Worm (Caenorhabditis elegans) whole organism, early embryonic: Measurements from ENCODE around the gene C36B7.6.

Experiments
- B0310.2 ChIP-seq: sonication (generic microtip); optimal IDR thresholded peaks from 2 replicates; lab custom pipeline; 2016; ENCODE audit warnings: mild to moderate bottlenecking, missing genetic modification characterization, missing compliant biosample characterization
- F13C5.2 ChIP-seq: sonication (generic microtip); optimal IDR thresholded peaks from 2 replicates; lab custom pipeline; 2017; ENCODE audit warnings: mild to moderate bottlenecking, missing genetic modification characterization, inconsistent platforms, missing compliant biosample characterization
- aly-1 ChIP-seq: sonication (generic microtip); optimal IDR thresholded peaks from 2 replicates; lab custom pipeline; 2016; ENCODE audit warnings: missing genetic modification characterization, missing compliant biosample characterization
- ama-1 ChIP-seq: fragments of 150-350 bp; optimal IDR thresholded peaks from 2 replicates; lab custom pipeline; 2014
- ceh-13 ChIP-seq: fragments of 200-800 bp; sonication (Bioruptor generic); optimal IDR thresholded peaks from 2 replicates; lab custom pipeline; 2018; ENCODE audit warnings: mild to moderate bottlenecking, missing genetic modification characterization, missing compliant biosample characterization
- ceh-36 ChIP-seq: sonication (generic microtip); optimal IDR thresholded peaks from 2 replicates; lab custom pipeline; 2016; ENCODE audit warnings: missing genetic modification characterization, inconsistent platforms, missing compliant biosample characterization
- ets-7 ChIP-seq: sonication (generic microtip); optimal IDR thresholded peaks from 2 replicates; lab custom pipeline; 2016; ENCODE audit warnings: missing genotype, missing genetic modification characterization, missing compliant biosample characterization
- flt-1 ChIP-seq: fragments of 200-800 bp; sonication (Bioruptor generic); IDR thresholded peaks from 2 replicates; pipeline ENCODE4 v1.3.6; 2022; ENCODE audit warnings: missing genetic modification characterization, missing compliant biosample characterization
- hmbx-1 ChIP-seq: sonication (generic microtip); optimal IDR thresholded peaks from 2 replicates; lab custom pipeline; 2016; ENCODE audit warnings: mild to moderate bottlenecking, missing genetic modification characterization, missing compliant biosample characterization
- hmg-4 ChIP-seq: fragments of 200-800 bp; sonication (Bioruptor generic); optimal IDR thresholded peaks from 2 replicates; lab custom pipeline; 2018; ENCODE audit warnings: mild to moderate bottlenecking, missing genetic modification characterization, missing compliant biosample characterization
- hnd-1 ChIP-seq: sonication (generic microtip); optimal IDR thresholded peaks from 2 replicates; lab custom pipeline; 2016; ENCODE audit warnings: missing genetic modification characterization, missing compliant biosample characterization
- pes-1 ChIP-seq: fragments of 200-800 bp; sonication (Bioruptor generic); IDR thresholded peaks from 2 replicates; pipeline ENCODE4 v1.3.6; 2022; ENCODE audit warnings: missing genetic modification reagents, missing genetic modification characterization, missing compliant biosample characterization
- scrt-1 ChIP-seq: fragments of 200-800 bp; sonication (Bioruptor generic); IDR thresholded peaks from 2 replicates; pipeline ENCODE4 v1.3.6; 2022; ENCODE audit warnings: missing genetic modification characterization, missing compliant biosample characterization
- sea-1 ChIP-seq: fragments of 200-800 bp; sonication (Bioruptor generic); conservative IDR thresholded peaks from 2 replicates; pipeline ENCODE4 v1.3.6; 2022; ENCODE audit warnings: missing genetic modification characterization, missing compliant biosample characterization
- tbx-11 ChIP-seq: fragments of 200-800 bp; sonication (Bioruptor generic); IDR thresholded peaks from 2 replicates; pipeline ENCODE4 v1.3.6; 2022; ENCODE audit warnings: missing genetic modification characterization, missing compliant biosample characterization
- tbx-37 ChIP-seq: fragments of 200-800 bp; sonication (Bioruptor generic); conservative IDR thresholded peaks from 2 replicates; pipeline ENCODE4 v1.3.6; 2022; ENCODE audit warnings: missing genetic modification reagents, missing genetic modification characterization, missing compliant biosample characterization
- tra-4 ChIP-seq: sonication (generic microtip); optimal IDR thresholded peaks from 2 replicates; lab custom pipeline; 2017; ENCODE audit warnings: missing genetic modification characterization, missing compliant biosample characterization

Gene C36B7.6

ce11 chrX:7126348-7126747 lies 26.2 kb upstream of the C36B7.6 start, which contains the start of gene ist-1:
Gene ist-1, plus strand, starts transcription at chrX:7126648.
- TF ChIP-seq F13C5.2 (tag; lab: Kevin White, UChicago): no peak

ce11 chrX:7125178-7125577 lies 25.0 kb upstream of the C36B7.6 start:
- TF ChIP-seq ceh-13 (GFP tag; lab: Kevin White, UChicago): no peak
- TF ChIP-seq pes-1 (GFP tag; lab: Robert Waterston, UW): no peak
- no peak for TF ChIP-seq B0310.2 (tag; lab: Kevin White, UChicago)
- TF ChIP-seq aly-1: no peak
- no peak for TF ChIP-seq flt-1 (GFP tag; lab: Robert Waterston, UW)
- no peak for TF ChIP-seq sea-1
- TF ChIP-seq F13C5.2 (tag; lab: Kevin White, UChicago): no peak
- TF ChIP-seq tbx-11 (GFP tag; lab: Robert Waterston, UW): no peak
- no peak for TF ChIP-seq tra-4 (tag; lab: Kevin White, UChicago)
- TF ChIP-seq ama-1 (lab: Kevin White, UChicago): no peak
- no peak for TF ChIP-seq tbx-37

DNA sequence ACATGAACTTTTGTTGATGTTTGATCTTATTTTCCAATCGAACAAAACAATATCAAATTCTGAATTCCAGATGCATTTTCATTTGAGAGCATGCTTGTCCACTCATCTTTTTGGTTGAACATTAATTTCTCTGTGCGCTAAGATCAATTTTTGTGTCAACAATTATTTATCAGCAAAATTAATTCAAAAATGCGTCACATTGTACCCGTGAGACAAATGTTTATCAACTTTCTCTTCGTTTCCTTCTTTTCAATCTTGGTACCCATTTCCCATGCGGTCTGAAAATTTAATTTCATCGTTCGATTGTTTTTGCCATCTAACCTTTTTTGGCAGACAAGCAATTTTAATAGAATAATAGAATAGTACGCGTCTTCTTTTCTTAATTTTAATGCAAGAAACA lies 23.9 kb upstream of the C36B7.6 start:
- no peak for TF ChIP-seq pes-1 (GFP tag; lab: Robert Waterston, UW)

DNA sequence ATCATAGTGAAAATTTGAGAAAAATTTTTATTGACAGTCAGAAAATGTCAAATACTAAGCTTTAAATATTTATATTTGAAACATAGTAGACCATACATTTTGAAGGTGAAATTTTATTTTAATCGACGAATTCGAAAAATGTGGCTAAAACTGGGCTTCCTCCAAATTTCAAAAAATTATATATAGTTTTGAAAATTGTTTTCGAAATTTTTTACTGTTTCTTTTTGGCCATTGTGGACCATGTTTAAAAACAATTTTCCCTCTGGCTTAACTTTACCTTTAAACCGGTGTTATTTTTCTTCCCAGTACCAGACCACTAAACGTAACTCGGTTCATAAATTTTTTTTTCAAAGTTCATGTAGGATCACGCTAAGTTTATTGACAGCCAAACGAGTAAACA lies 22.5 kb upstream of the C36B7.6 start:
- TF ChIP-seq sea-1 (no peak), tbx-11 (GFP tag; lab: Robert Waterston, UW) (no peak), hmbx-1 (tag; lab: Kevin White, UChicago) (no peak), scrt-1 (GFP tag; lab: Robert Waterston, UW) (no peak), hmg-4 (GFP tag; lab: Kevin White, UChicago) (no peak), B0310.2 (tag; lab: Kevin White, UChicago) (no peak), ceh-13 (GFP tag; lab: Kevin White, UChicago) (no peak), tbx-37 (no peak), ets-7 (tag; lab: Kevin White, UChicago) (no peak)

DNA sequence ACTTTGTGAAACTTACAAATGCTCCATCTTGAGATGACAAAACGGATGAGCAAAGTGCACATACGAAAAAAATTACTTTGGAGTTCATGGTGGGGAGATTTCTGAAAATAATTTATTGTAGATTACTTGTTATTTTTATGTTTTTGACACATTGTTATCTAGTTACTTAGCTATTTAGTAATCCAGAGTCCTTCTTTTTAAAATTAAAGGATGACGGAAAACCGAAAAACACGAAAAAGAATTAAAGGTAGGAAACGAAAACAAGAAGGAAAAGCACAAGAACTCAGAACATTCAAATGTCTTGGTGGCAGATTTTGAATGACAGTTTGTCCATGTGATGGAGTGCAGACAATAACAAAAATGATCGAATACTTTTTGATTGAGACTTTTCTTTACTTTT lies 16.8 kb upstream of the C36B7.6 start, which contains the start of gene hen-1:
hen-1 (minus strand) TSS at position 101 of the 400 bp plus-strand sequence.
- no peak for TF ChIP-seq pes-1 (GFP tag; lab: Robert Waterston, UW)
- TF ChIP-seq ceh-13 (GFP tag; lab: Kevin White, UChicago): no peak
- TF ChIP-seq hnd-1 (tag; lab: Kevin White, UChicago): no peak
- no peak for TF ChIP-seq ama-1 (lab: Kevin White, UChicago)
- TF ChIP-seq tbx-11 (GFP tag; lab: Robert Waterston, UW): no peak
- no peak for TF ChIP-seq hmg-4 (GFP tag; lab: Kevin White, UChicago)

DNA sequence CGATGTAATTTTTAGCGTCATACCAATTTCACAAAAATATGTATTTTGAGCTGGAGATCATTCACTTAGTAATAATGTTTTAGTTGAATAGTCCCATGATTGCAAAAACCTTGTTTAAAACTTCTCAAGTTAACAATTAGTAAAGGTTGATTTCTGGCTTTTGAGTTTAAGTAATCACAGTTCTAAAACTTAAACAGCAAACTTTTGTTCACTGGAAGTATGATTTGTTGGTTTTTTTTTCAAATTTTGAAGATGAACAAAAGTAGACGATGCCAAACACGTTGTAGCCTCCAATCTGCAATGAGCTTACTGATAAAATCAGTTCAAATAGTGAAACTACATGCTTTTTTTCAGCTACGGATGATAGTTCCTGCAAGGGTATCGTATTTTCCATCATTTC lies 12.5 kb upstream of the C36B7.6 start, which contains the start of gene C36B7.1:
C36B7.1 (plus strand) TSS at position 301 of the 400 bp plus-strand sequence.
- TF ChIP-seq ceh-13 (GFP tag; lab: Kevin White, UChicago) (no peak), pes-1 (GFP tag; lab: Robert Waterston, UW) (no peak), hmbx-1 (tag; lab: Kevin White, UChicago) (no peak), ets-7 (tag; lab: Kevin White, UChicago) (no peak), tra-4 (tag; lab: Kevin White, UChicago) (no peak), flt-1 (GFP tag; lab: Robert Waterston, UW) (no peak), hmg-4 (GFP tag; lab: Kevin White, UChicago) (no peak), sea-1 (no peak)

DNA sequence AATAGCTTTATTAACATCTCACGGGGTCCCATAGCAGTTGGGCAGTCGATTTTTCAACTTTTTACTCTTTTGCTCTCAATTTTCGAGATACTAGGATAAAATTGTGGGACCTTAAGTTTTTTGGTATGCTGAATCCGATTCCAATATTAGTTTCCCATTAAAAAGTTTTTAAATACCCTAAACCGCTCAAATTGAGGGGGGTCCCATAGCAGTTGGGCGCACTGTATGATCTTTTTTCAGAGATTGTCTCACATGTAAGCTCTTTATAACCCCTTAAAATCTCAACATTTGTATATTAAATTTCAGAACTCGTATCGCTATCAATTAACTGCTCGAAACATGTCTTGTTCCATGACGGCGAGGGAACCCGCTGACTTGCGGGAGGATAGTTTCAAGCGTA lies 6.0 kb upstream of the C36B7.6 start, which contains the start of gene C36B7.2:
C36B7.2 (plus strand) TSS at position 301 of the 400 bp plus-strand sequence.
- no peak for TF ChIP-seq pes-1 (GFP tag; lab: Robert Waterston, UW)

DNA sequence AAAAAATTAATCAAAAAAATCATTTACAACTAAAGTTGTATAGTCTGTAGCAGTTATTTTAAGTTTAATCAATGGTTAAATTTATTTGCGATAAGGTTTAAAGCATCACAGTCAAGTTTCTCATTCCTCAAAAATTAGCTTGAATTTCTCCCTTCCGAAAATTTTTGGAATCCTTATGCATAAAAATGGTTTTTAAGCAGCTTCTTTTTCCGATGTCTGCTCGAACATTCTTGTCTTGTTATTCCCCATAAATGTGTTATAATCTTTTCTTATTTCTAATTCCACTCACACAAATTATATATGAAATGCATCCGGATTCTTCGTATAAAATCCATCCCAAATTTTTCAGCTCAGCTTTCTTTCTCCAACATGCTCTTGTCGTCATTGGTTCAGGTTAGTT lies 1.3 kb upstream of the C36B7.6 start, which contains the start of gene C36B7.3:
C36B7.3 (plus strand) TSS at position 301 of the 400 bp plus-strand sequence.
- TF ChIP-seq ceh-13 (GFP tag; lab: Kevin White, UChicago) (no peak), F13C5.2 (tag; lab: Kevin White, UChicago) (no peak), tra-4 (tag; lab: Kevin White, UChicago) (no peak), ceh-36 (tag; lab: Kevin White, UChicago) (no peak), ama-1 (lab: Kevin White, UChicago) (no peak), tbx-37 (no peak), hmbx-1 (tag; lab: Kevin White, UChicago) (no peak), sea-1 (no peak), flt-1 (GFP tag; lab: Robert Waterston, UW) (no peak), scrt-1 (GFP tag; lab: Robert Waterston, UW) (no peak), hmg-4 (GFP tag; lab: Kevin White, UChicago) (no peak), ets-7 (tag; lab: Kevin White, UChicago) (no peak), B0310.2 (tag; lab: Kevin White, UChicago) (no peak), hnd-1 (tag; lab: Kevin White, UChicago) (no peak), tbx-11 (GFP tag; lab: Robert Waterston, UW) (no peak), pes-1 (GFP tag; lab: Robert Waterston, UW) (no peak), aly-1 (no peak)

DNA sequence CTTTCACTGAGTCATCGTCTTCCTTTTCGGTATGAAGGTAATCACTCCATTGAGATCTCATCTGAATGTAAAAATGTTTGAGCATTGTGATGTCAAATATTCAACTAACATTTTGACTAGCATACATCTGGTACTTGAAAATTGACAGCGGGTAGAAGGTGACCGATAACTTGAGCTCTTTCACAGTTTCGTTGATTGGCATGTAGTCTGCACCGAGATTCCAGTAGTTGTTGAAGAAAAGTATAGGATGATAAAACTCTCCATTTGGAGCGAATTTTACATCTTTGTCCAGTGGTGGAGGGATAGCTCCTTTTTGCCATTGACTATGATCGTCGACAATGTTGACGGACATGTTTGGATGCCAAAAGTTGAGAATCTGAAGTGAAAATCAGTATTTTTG lies 1.1 kb downstream of the C36B7.6 start:
- no peak for TF ChIP-seq flt-1 (GFP tag; lab: Robert Waterston, UW)
- no peak for TF ChIP-seq ceh-13 (GFP tag; lab: Kevin White, UChicago)
- no peak for TF ChIP-seq B0310.2 (tag; lab: Kevin White, UChicago)
- no peak for TF ChIP-seq ceh-36 (tag; lab: Kevin White, UChicago)
- TF ChIP-seq aly-1: no peak
- no peak for TF ChIP-seq hmbx-1 (tag; lab: Kevin White, UChicago)
- TF ChIP-seq tbx-11 (GFP tag; lab: Robert Waterston, UW): no peak
- no peak for TF ChIP-seq pes-1 (GFP tag; lab: Robert Waterston, UW)
- TF ChIP-seq tbx-37: no peak
- TF ChIP-seq hnd-1 (tag; lab: Kevin White, UChicago): no peak
- no peak for TF ChIP-seq sea-1
- no peak for TF ChIP-seq ama-1 (lab: Kevin White, UChicago)
- no peak for TF ChIP-seq hmg-4 (GFP tag; lab: Kevin White, UChicago)
- TF ChIP-seq scrt-1 (GFP tag; lab: Robert Waterston, UW): no peak
- no peak for TF ChIP-seq F13C5.2 (tag; lab: Kevin White, UChicago)
- TF ChIP-seq ets-7 (tag; lab: Kevin White, UChicago): no peak
- TF ChIP-seq tra-4 (tag; lab: Kevin White, UChicago): no peak
